Worm (Caenorhabditis elegans): ENCODE results near the gene kmo-1.

ce11 chrV:12106841-12107240, 36.5 kb upstream of the kmo-1 start, which contains the start of gene nhr-136:
- TF ChIP-seq tbx-11 (GFP tag; IDR thresholded peaks at IDR 0.05) (no peak), ama-1 (optimal IDR thresholded peaks at IDR 0.05) (no peak), F13C5.2 (tag; optimal IDR thresholded peaks at IDR 0.05) (no peak), ceh-36 (tag; optimal IDR thresholded peaks at IDR 0.05) (no peak), B0310.2 (tag; optimal IDR thresholded peaks at IDR 0.05) (no peak), pes-1 (GFP tag; IDR thresholded peaks at IDR 0.05) (no peak), ceh-13 (GFP tag; optimal IDR thresholded peaks at IDR 0.05) (no peak)

All from whole organism, early embryonic.